Worm (Caenorhabditis elegans): ENCODE results near the gene prp-19.

The prp-19 gene

DNA sequence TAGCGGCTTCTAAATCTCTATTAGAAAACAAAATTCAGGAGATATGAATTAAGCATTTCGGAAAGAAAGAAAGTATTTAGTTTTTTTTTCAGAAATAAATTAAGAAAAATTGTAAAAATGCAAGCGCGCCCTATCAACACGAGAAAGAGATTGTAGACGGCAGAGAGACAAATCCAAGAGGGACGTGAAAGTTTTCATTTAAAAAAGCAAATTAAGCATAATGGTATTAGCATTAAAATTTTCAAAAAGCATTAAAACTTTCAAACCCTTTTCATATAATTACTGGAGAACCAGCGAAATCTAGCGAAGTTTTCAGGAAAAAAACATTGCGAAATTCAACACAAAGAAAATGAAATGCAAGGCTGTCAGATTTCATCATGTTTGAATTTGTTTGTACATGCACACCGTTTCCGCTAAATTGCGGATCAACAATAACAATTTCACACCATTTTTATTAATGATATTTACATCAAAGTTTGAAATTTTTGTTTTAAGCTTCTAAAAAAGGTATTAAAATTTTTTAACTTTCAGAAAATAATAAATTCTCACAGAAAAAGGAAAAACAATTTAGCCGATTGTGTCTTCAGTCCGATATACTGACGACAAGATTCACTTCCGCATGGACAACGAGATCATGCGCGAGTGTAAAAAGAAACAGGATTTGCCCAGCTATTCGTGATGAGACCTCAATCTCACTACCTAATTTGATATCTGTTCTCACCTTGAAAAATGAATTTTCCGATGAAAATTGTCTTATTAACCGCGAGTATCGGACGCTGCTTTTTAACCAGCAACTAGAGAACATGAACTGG lies 8.8 kb downstream of the prp-19 start, which contains the start of gene gars-1:
TSS of gene gars-1 (minus strand) at position 808 of the 812 bp plus-strand sequence.
- TF ChIP-seq ztf-16 (tag; optimal IDR thresholded peaks at IDR 0.05) (no peak), syd-9 (tag; optimal IDR thresholded peaks at IDR 0.05) (no peak), lim-6 (tag; optimal IDR thresholded peaks at IDR 0.05) (no peak), ceh-22 (tag; optimal IDR thresholded peaks at IDR 0.05) (no peak), pag-3 (tag; optimal IDR thresholded peaks at IDR 0.05; ENCODE audit: borderline replicate concordance) (no peak), ets-4 (tag; optimal IDR thresholded peaks at IDR 0.05) (no peak), pat-9 (tag; optimal IDR thresholded peaks at IDR 0.05) (no peak), lin-11 (tag; optimal IDR thresholded peaks at IDR 0.05) (no peak), hlh-15 (tag; optimal IDR thresholded peaks at IDR 0.05) (no peak), hlh-8 (tag; optimal IDR thresholded peaks at IDR 0.05) (no peak), elt-2 (tag; optimal IDR thresholded peaks at IDR 0.05) (peak; percentile 7), ceh-24 (tag; optimal IDR thresholded peaks at IDR 0.05) (no peak), ceh-18 (tag; optimal IDR thresholded peaks at IDR 0.05) (no peak), unc-42 (tag; optimal IDR thresholded peaks at IDR 0.05) (peak; percentile 60), zip-5 (tag; optimal IDR thresholded peaks at IDR 0.05) (no peak), fax-1 (tag; optimal IDR thresholded peaks at IDR 0.05) (no peak), unc-55 (GFP tag; optimal IDR thresholded peaks at IDR 0.05) (peak; percentile 13), pqm-1 (tag; optimal IDR thresholded peaks at IDR 0.05) (no peak), ceh-45 (GFP tag; IDR thresholded peaks at IDR 0.05) (no peak), eyg-1 (tag; optimal IDR thresholded peaks at IDR 0.05) (no peak), C38D4.7 (GFP tag; optimal IDR thresholded peaks at IDR 0.05) (no peak)

DNA sequence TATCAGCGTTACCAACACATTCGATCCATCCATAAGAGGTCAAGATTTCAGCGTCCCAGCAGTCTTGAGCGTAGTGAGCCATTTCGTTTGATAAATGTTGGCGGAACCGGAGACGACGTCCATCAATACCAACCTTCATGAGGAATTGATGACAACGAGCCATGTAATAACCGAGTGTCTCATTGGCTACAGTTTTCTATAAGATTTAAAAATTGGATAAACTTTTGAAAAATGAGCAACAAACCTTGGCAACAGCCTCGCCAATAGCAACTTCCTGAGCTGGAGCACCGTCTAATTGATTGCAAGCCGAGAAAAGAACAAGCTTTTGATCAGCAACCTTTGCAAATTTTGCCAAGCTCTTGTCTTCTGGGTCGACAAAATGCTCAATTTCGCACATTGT lies 11.0 kb downstream of the prp-19 start:
- TF ChIP-seq ceh-24 (tag; optimal IDR thresholded peaks at IDR 0.05) (no peak), ceh-9 (tag; optimal IDR thresholded peaks at IDR 0.05) (no peak), lim-6 (tag; optimal IDR thresholded peaks at IDR 0.05) (no peak), pag-3 (tag; optimal IDR thresholded peaks at IDR 0.05; ENCODE audit: borderline replicate concordance) (no peak), che-1 (tag; optimal IDR thresholded peaks at IDR 0.05) (no peak), fax-1 (tag; optimal IDR thresholded peaks at IDR 0.05) (no peak), C38D4.7 (GFP tag; optimal IDR thresholded peaks at IDR 0.05) (no peak), ref-2 (tag; optimal IDR thresholded peaks at IDR 0.05) (no peak), eyg-1 (tag; optimal IDR thresholded peaks at IDR 0.05) (no peak), rnt-1 (tag; optimal IDR thresholded peaks at IDR 0.05) (no peak), madf-2 (tag; optimal IDR thresholded peaks at IDR 0.05) (no peak), mec-3 (tag; optimal IDR thresholded peaks at IDR 0.05; ENCODE audit: borderline replicate concordance) (no peak), sox-4 (tag; optimal IDR thresholded peaks at IDR 0.05) (no peak), pha-4 (tag; optimal IDR thresholded peaks at IDR 0.05) (no peak), hlh-15 (tag; optimal IDR thresholded peaks at IDR 0.05) (no peak), Y22D7AL.16 (tag; optimal IDR thresholded peaks at IDR 0.05) (no peak), unc-86 (tag; optimal IDR thresholded peaks at IDR 0.05) (no peak), fkh-6 (tag; optimal IDR thresholded peaks at IDR 0.05) (no peak)

DNA sequence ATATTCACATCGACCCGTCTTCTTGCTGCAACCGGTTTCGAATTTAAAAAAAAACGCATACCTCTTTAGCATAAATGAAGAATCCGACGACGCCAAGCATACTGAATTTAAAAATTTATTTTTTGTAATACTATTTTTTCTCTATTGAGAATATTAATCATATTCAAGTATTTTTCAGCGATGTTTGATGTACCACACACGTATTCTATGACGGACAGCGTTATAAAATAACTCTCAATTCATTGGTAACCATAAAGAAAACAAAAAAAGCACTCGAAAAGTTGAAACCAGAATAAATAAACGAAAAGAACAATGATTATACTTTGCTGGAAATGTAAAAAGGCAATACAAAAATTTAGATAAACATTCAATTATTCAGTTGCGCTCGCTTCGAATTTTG lies 12.3 kb downstream of the prp-19 start, which contains the start of gene T10F2.5:
TSS of gene T10F2.5 (minus strand) at position 101 of the 400 bp plus-strand sequence.
- TF ChIP-seq ama-1 (optimal IDR thresholded peaks at IDR 0.05), result no peak
- no peak for TF ChIP-seq fax-1 (tag; optimal IDR thresholded peaks at IDR 0.05)
- TF ChIP-seq nfya-1 (tag; optimal IDR thresholded peaks at IDR 0.05), result no peak
- no peak for TF ChIP-seq che-1 (tag; optimal IDR thresholded peaks at IDR 0.05)
- TF ChIP-seq unc-86 (tag; optimal IDR thresholded peaks at IDR 0.05), result no peak
- no peak for TF ChIP-seq elt-4 (tag; optimal IDR thresholded peaks at IDR 0.05)

DNA sequence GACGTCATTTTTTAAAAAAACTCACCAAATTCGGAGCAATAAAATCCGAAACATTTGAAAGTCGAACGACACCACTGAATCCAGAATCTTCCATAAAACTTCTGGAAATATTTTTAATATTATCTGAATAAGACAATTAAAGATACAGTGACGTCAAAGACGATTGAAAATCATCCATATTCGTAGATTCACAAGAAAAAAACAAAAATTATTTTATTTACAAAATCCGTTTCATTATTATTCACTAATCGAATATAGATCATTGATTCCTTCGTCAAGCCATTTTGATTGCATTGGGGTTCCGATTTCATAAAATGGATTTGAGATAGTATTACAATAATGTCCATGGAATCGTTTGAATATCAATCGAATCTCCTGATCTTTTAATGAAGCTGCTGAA lies 13.2 kb downstream of the prp-19 start, which contains the start of gene oxy-4:
TSS of gene oxy-4 (minus strand) at position 101 of the 400 bp plus-strand sequence.
- TF ChIP-seq lim-6 (tag; optimal IDR thresholded peaks at IDR 0.05) (no peak), pha-2 (tag; optimal IDR thresholded peaks at IDR 0.05) (no peak), ceh-34 (tag; optimal IDR thresholded peaks at IDR 0.05) (no peak), ceh-6 (GFP tag; optimal IDR thresholded peaks at IDR 0.05) (no peak), nhr-11 (tag; optimal IDR thresholded peaks at IDR 0.05) (no peak), ceh-24 (tag; optimal IDR thresholded peaks at IDR 0.05) (no peak), unc-55 (GFP tag; optimal IDR thresholded peaks at IDR 0.05) (no peak), ceh-14 (tag; optimal IDR thresholded peaks at IDR 0.05) (no peak), ceh-22 (tag; optimal IDR thresholded peaks at IDR 0.05) (no peak), ttx-3 (tag; optimal IDR thresholded peaks at IDR 0.05) (no peak), ref-2 (tag; optimal IDR thresholded peaks at IDR 0.05) (no peak), fkh-10 (GFP tag; optimal IDR thresholded peaks at IDR 0.05) (no peak), nhr-232 (tag; optimal IDR thresholded peaks at IDR 0.05) (no peak), fkh-6 (tag; optimal IDR thresholded peaks at IDR 0.05) (no peak), sdc-2 (tag; optimal IDR thresholded peaks at IDR 0.05) (no peak), hlh-15 (tag; optimal IDR thresholded peaks at IDR 0.05) (no peak)

Measured in whole organism, late embryonic.